Worm (Caenorhabditis elegans): ENCODE measurements around the gene Y45F3A.8.

DNA sequence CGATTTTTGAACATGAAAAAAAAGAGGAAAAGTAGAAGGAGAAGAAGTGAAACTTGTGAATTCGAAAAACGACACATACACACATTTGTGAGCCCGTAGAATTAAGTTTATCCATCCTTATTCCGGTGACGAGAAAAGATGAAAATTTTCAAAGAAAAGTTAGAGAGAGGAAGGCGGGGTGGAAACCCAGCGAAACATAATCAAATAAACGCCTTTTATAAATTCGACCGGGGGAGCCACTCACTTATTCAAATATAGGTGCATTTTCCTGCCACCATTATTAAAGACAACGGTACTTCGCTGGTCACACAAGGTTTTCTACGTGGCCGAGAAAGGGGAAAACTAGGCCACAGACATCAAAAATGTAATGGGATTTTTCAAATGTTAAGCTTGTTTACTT, 9.1 kb downstream of the Y45F3A.8 start:
- no peak for TF ChIP-seq D1046.2 (GFP tag; IDR thresholded peaks at IDR 0.05)
- TF ChIP-seq snpc-4 (tag; optimal IDR thresholded peaks at IDR 0.05), result no peak
- no peak for TF ChIP-seq nhr-25 (tag; optimal IDR thresholded peaks at IDR 0.05; ENCODE audit: borderline replicate concordance, insufficient read depth)
- no peak for TF ChIP-seq pqm-1 (tag; optimal IDR thresholded peaks at IDR 0.05)
- no peak for TF ChIP-seq unc-62 (GFP tag; optimal IDR thresholded peaks at IDR 0.05 in 1 of 2)
- no peak for TF ChIP-seq unc-62 (tag; optimal IDR thresholded peaks at IDR 0.05)
- TF ChIP-seq nhr-10 (tag; optimal IDR thresholded peaks at IDR 0.05), result no peak
- no peak for TF ChIP-seq spr-1 (tag; optimal IDR thresholded peaks at IDR 0.05)
- TF ChIP-seq nhr-237 (tag; optimal IDR thresholded peaks at IDR 0.05), result no peak
- no peak for TF ChIP-seq fkh-10 (GFP tag; optimal IDR thresholded peaks at IDR 0.05)
- TF ChIP-seq madf-5 (GFP tag; IDR thresholded peaks at IDR 0.05), result no peak
- no peak for TF ChIP-seq ZK546.5 (tag; optimal IDR thresholded peaks at IDR 0.05)
